Worm (Caenorhabditis elegans): ENCODE measurements around the gene Y53F4B.20.
A peak's percentile ranks its signal among the peaks of the same experiment; 100 is the strongest.

Y53F4B.20 gene

ce11 chrII:15074760-15075159 lies 9.5 kb upstream of the Y53F4B.20 start (continued):
- TF ChIP-seq lsy-2 (tag; optimal IDR thresholded peaks at IDR 0.05) = no peak
- TF ChIP-seq vab-7 (GFP tag; IDR thresholded peaks at IDR 0.05) = no peak
- TF ChIP-seq T20F7.1 (GFP tag; optimal IDR thresholded peaks at IDR 0.05) = no peak
- TF ChIP-seq spr-3 (GFP tag; optimal IDR thresholded peaks at IDR 0.05) = no peak
- TF ChIP-seq hlh-30 (tag; optimal IDR thresholded peaks at IDR 0.05; ENCODE audit: insufficient read depth) = no peak
- peak; percentile 75 for TF ChIP-seq dmd-6 (GFP tag; IDR thresholded peaks at IDR 0.05)
- no peak for TF ChIP-seq hif-1 (tag; optimal IDR thresholded peaks at IDR 0.05)
- TF ChIP-seq unc-39 (tag; optimal IDR thresholded peaks at IDR 0.05) = no peak
- TF ChIP-seq ceh-32 (tag; optimal IDR thresholded peaks at IDR 0.05; ENCODE audit: poor library complexity) = no peak
- TF ChIP-seq F44E2.7 (GFP tag; IDR thresholded peaks at IDR 0.05) = no peak
- TF ChIP-seq saeg-2 (GFP tag; IDR thresholded peaks at IDR 0.05) = 0 out of 2 replicates have a peak, but pooled peaks have one; percentile 44
- no peak for TF ChIP-seq duxl-1 (tag; optimal IDR thresholded peaks at IDR 0.05; ENCODE audit: poor library complexity)
- TF ChIP-seq mxl-3 (GFP tag; optimal IDR thresholded peaks at IDR 0.05) = no peak
- no peak for TF ChIP-seq lin-15B (tag; optimal IDR thresholded peaks at IDR 0.05)
- TF ChIP-seq arid-1 (GFP tag; conservative IDR thresholded peaks at IDR 0.05) = no peak
- TF ChIP-seq Y105C5A.15 (GFP tag; IDR thresholded peaks at IDR 0.05) = no peak
- TF ChIP-seq pqm-1 (tag; optimal IDR thresholded peaks at IDR 0.05) = peak; percentile 36
- no peak for TF ChIP-seq jun-1 (tag; optimal IDR thresholded peaks at IDR 0.05)
- 0 out of 2 replicates have a peak, but pooled peaks have one; percentile 16 for TF ChIP-seq php-3 (GFP tag; IDR thresholded peaks at IDR 0.05)
- TF ChIP-seq aly-2 (tag; optimal IDR thresholded peaks at IDR 0.05) = no peak
- TF ChIP-seq tra-1 (GFP tag; IDR thresholded peaks at IDR 0.05) = no peak
- peak; percentile 95 for TF ChIP-seq nhr-28 (tag; optimal IDR thresholded peaks at IDR 0.05)
- no peak for TF ChIP-seq ceh-20 (GFP tag; IDR thresholded peaks at IDR 0.05)
- no peak for TF ChIP-seq skn-1 (tag; optimal IDR thresholded peaks at IDR 0.05)
- no peak for TF ChIP-seq dmd-8 (GFP tag; IDR thresholded peaks at IDR 0.05)

- TF ChIP-seq lin-38 (GFP tag; IDR thresholded peaks at IDR 0.05) = peak; percentile 93
- TF ChIP-seq nhr-76 (tag; optimal IDR thresholded peaks at IDR 0.05) = no peak
- peak; percentile 44 for TF ChIP-seq unc-130 (GFP tag; optimal IDR thresholded peaks at IDR 0.05)
- TF ChIP-seq unc-62 (GFP tag; optimal IDR thresholded peaks at IDR 0.05 in 1 of 2) = peak in 1 of 2 experiments; percentile 96
- TF ChIP-seq unc-62 (tag; optimal IDR thresholded peaks at IDR 0.05) = no peak
- TF ChIP-seq aha-1 (tag) = peak; percentile 86
Observed at ce11 chrII:15076778-15077435, 7.4 kb upstream of the Y53F4B.20 start, which contains the start of gene Y53F4B.19. Gene Y53F4B.19, plus strand, starts transcription at chrII:15076934.

DNA sequence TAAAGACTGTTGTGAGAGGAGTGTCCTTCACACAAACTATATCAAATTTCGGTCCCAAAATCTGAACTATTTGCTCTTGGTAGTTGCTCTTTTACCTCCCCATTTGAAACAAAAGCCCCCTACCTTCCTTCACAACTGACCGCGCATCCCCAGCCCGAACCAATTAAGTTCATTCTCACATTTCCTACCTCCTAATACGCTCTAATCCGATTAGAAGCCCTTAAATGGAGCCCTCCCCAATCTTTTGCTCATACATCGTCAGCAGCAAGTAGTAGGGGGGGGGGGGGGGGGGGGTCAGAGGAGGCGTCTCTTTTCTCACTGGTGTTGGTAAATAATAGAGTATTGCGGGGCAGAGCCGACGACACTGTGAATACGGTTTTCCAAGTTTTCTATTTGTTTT lies 3.7 kb upstream of the Y53F4B.20 start:
- TF ChIP-seq egl-27 (tag; optimal IDR thresholded peaks at IDR 0.05) (no peak), rbr-2 (tag; optimal IDR thresholded peaks at IDR 0.05) (no peak), gei-8 (GFP tag; optimal IDR thresholded peaks at IDR 0.05) (no peak), aha-1 (tag) (peak; percentile 43), mdt-29 (GFP tag; IDR thresholded peaks at IDR 0.05) (no peak), snpc-1.2 (GFP tag; IDR thresholded peaks at IDR 0.05) (no peak), mes-2 (tag; optimal IDR thresholded peaks at IDR 0.05; ENCODE audit: poor library complexity, severe bottlenecking) (no peak), fkh-10 (GFP tag; optimal IDR thresholded peaks at IDR 0.05) (no peak)

Data from whole organism, L4 larva.